Fruit fly (Drosophila melanogaster) whole organism: ENCODE measurements around the gene Tyler.

Experiments
- CG8478 ChIP-seq: fragments of >200 bp; optimal IDR thresholded peaks from 2 replicates; lab custom pipeline; 2018; ENCODE audit warnings: inconsistent platforms
- Dll ChIP-seq: fragments of >200 bp; optimal IDR thresholded peaks from 2 replicates; lab custom pipeline; 2017
- EcR ChIP-seq, 2 experiments: fragments of >200 bp; optimal IDR thresholded peaks; 2 replicates each; lab custom pipeline; 2017; ENCODE audit warnings: missing biosample characterization in 2 of 2, missing genetic modification characterization in 2 of 2, missing genetic modification reagents in 2 of 2
- pan ChIP-seq: fragments of >200 bp; optimal IDR thresholded peaks from 2 replicates; lab custom pipeline; 2017
- psq ChIP-seq: fragments of >200 bp; optimal IDR thresholded peaks from 2 replicates; lab custom pipeline; 2017
- usp ChIP-seq: fragments of >200 bp; optimal IDR thresholded peaks from 2 replicates; lab custom pipeline; 2017; ENCODE audit warnings: missing biosample characterization, missing genetic modification characterization, mixed read lengths

Gene Tyler

dm6 chrX:19608042-19608609 is 3.2 kb upstream of the Tyler start:
- TF ChIP-seq usp (GFP tag; lab: Kevin White, UChicago) (no peak), EcR (GFP tag; optimal IDR thresholded peaks at IDR 0.05; lab: Kevin White, UChicago) (no peak)

dm6 chrX:19613473-19613872 is 2.1 kb downstream of the Tyler start:
- TF ChIP-seq psq (no peak), EcR (GFP tag; optimal IDR thresholded peaks at IDR 0.05; lab: Kevin White, UChicago) (no peak), pan (no peak), Dll (lab: Kevin White, UChicago) (no peak), usp (GFP tag; lab: Kevin White, UChicago) (no peak), CG8478 (lab: Kevin White, UChicago) (no peak)

- TF ChIP-seq Dll (lab: Kevin White, UChicago) = no peak
- no peak for TF ChIP-seq CG8478 (lab: Kevin White, UChicago)
- no peak for TF ChIP-seq EcR (GFP tag; optimal IDR thresholded peaks at IDR 0.05; lab: Kevin White, UChicago)
- no peak for TF ChIP-seq psq
- TF ChIP-seq pan = no peak
- TF ChIP-seq usp (GFP tag; lab: Kevin White, UChicago) = no peak
Observed at dm6 chrX:19615990-19616663, 4.8 kb downstream of the Tyler start, which contains the start of gene CG14210. Gene CG14210, plus strand, starts transcription at chrX:19616196.

dm6 chrX:19618183-19618740 is 6.9 kb downstream of the Tyler start, which contains the start of the genes Pstk and Tim9b:
Gene Pstk, minus strand, starts transcription at chrX:19618537.
Gene Tim9b, minus strand, starts transcription at chrX:19618537.
- TF ChIP-seq EcR (GFP tag; optimal IDR thresholded peaks at IDR 0.05; lab: Kevin White, UChicago) = no peak
- TF ChIP-seq pan = no peak
- no peak for TF ChIP-seq CG8478 (lab: Kevin White, UChicago)
- no peak for TF ChIP-seq usp (GFP tag; lab: Kevin White, UChicago)
- no peak for TF ChIP-seq Dll (lab: Kevin White, UChicago)
- no peak for TF ChIP-seq psq

dm6 chrX:19621145-19621544 is 9.8 kb downstream of the Tyler start, which contains the start of gene CG14221:
Gene CG14221, minus strand, starts transcription at chrX:19621245.
- TF ChIP-seq psq = no peak
- TF ChIP-seq EcR (GFP tag; optimal IDR thresholded peaks at IDR 0.05; lab: Kevin White, UChicago) = no peak
- TF ChIP-seq CG8478 (lab: Kevin White, UChicago) = no peak
- no peak for TF ChIP-seq Dll (lab: Kevin White, UChicago)
- TF ChIP-seq pan = no peak
- no peak for TF ChIP-seq usp (GFP tag; lab: Kevin White, UChicago)

dm6 chrX:19622924-19623323 is 11.6 kb downstream of the Tyler start, which contains the start of the genes Naa20A and MKP-4:
Gene Naa20A, minus strand, starts transcription at chrX:19623074.
Gene MKP-4, plus strand, starts transcription at chrX:19623114.
- TF ChIP-seq Dll (lab: Kevin White, UChicago) (no peak), psq (no peak), usp (GFP tag; lab: Kevin White, UChicago) (no peak), EcR (GFP tag; optimal IDR thresholded peaks at IDR 0.05; lab: Kevin White, UChicago) (no peak), CG8478 (lab: Kevin White, UChicago) (no peak), pan (no peak)

dm6 chrX:19625405-19625804 is 14.1 kb downstream of the Tyler start, which contains the start of gene CG14212:
Gene CG14212, plus strand, starts transcription at chrX:19625705.
- TF ChIP-seq usp (GFP tag; lab: Kevin White, UChicago) (no peak), psq (no peak), pan (no peak), EcR (GFP tag; optimal IDR thresholded peaks at IDR 0.05; lab: Kevin White, UChicago) (no peak), CG8478 (lab: Kevin White, UChicago) (no peak), Dll (lab: Kevin White, UChicago) (no peak)

dm6 chrX:19631365-19631832 is 20.1 kb downstream of the Tyler start:
- TF ChIP-seq pan (no peak), EcR (GFP tag; optimal IDR thresholded peaks at IDR 0.05; lab: Kevin White, UChicago) (no peak), usp (GFP tag; lab: Kevin White, UChicago) (no peak), CG8478 (lab: Kevin White, UChicago) (no peak), psq (no peak), Dll (lab: Kevin White, UChicago) (peak; percentile 81)

dm6 chrX:19637002-19637420 is 25.7 kb downstream of the Tyler start:
- TF ChIP-seq Dll (lab: Kevin White, UChicago) = peak; percentile 8
- no peak for TF ChIP-seq CG8478 (lab: Kevin White, UChicago)

- TF ChIP-seq EcR (GFP tag; optimal IDR thresholded peaks at IDR 0.05; lab: Kevin White, UChicago) (no peak), CG8478 (lab: Kevin White, UChicago) (peak; percentile 73), psq (no peak), Dll (lab: Kevin White, UChicago) (no peak), pan (no peak), usp (GFP tag; lab: Kevin White, UChicago) (no peak)
Observed at dm6 chrX:19637434-19638327, 26.4 kb downstream of the Tyler start.

- TF ChIP-seq psq (no peak), usp (GFP tag; lab: Kevin White, UChicago) (no peak)
Observed at dm6 chrX:19638328-19638940, 27.1 kb downstream of the Tyler start, which contains the start of gene Rcd-1. Gene Rcd-1, plus strand, starts transcription at chrX:19638767.
